Worm (Caenorhabditis elegans) whole organism, midembryonic: ENCODE data around the gene str-31.

Experiments
- klf-2 ChIP-seq: fragments of 200-800 bp; sonication (Bioruptor generic); conservative IDR thresholded peaks from 2 replicates; pipeline ENCODE4 v1.3.6; 2022; ENCODE audit warnings: missing genetic modification reagents, missing genetic modification characterization, missing compliant biosample characterization
- ref-1 ChIP-seq: fragments of 200-800 bp; sonication (Bioruptor generic); conservative IDR thresholded peaks from 2 replicates; pipeline ENCODE4 v1.3.6; 2022; ENCODE audit warnings: missing genetic modification reagents, missing genetic modification characterization, missing compliant biosample characterization
- tab-1 ChIP-seq: fragments of 200-800 bp; sonication (Bioruptor generic); IDR thresholded peaks from 2 replicates; pipeline ENCODE4 v1.3.6; 2022; ENCODE audit warnings: missing genetic modification characterization, missing compliant biosample characterization
- ztf-23 ChIP-seq: fragments of 200-800 bp; sonication (Bioruptor generic); IDR thresholded peaks from 2 replicates; pipeline ENCODE4 v1.3.6; 2022; ENCODE audit warnings: missing genetic modification reagents, missing genetic modification characterization, missing compliant biosample characterization

- TF ChIP-seq ref-1 (GFP tag; lab: Robert Waterston, UW) (no peak), ztf-23 (no peak), tab-1 (GFP tag; lab: Robert Waterston, UW) (no peak), klf-2 (GFP tag; lab: Robert Waterston, UW) (no peak)
Measured at ce11 chrV:7521304-7521703, 12.8 kb upstream of the str-31 start.
